Worm (Caenorhabditis elegans): ENCODE data around the gene dmsr-11.

The dmsr-11 gene

ce11 chrV:6823432-6823831, 19.5 kb upstream of the dmsr-11 start:
- TF ChIP-seq unc-98 (GFP tag; IDR thresholded peaks at IDR 0.05), result no peak
- TF ChIP-seq ztf-4 (tag; optimal IDR thresholded peaks at IDR 0.05), result no peak
- no peak for TF ChIP-seq fkh-10 (GFP tag; optimal IDR thresholded peaks at IDR 0.05)
- no peak for TF ChIP-seq nhr-47 (tag; optimal IDR thresholded peaks at IDR 0.05)
- TF ChIP-seq lin-35 (GFP tag; optimal IDR thresholded peaks at IDR 0.05), result peak in 1 of 2 experiments; percentile 10
- TF ChIP-seq elt-2 (tag; optimal IDR thresholded peaks at IDR 0.05), result peak; percentile 89
- TF ChIP-seq nhr-20 (tag; optimal IDR thresholded peaks at IDR 0.05), result peak; percentile 6
- no peak for TF ChIP-seq nhr-77 (tag; optimal IDR thresholded peaks at IDR 0.05)

DNA sequence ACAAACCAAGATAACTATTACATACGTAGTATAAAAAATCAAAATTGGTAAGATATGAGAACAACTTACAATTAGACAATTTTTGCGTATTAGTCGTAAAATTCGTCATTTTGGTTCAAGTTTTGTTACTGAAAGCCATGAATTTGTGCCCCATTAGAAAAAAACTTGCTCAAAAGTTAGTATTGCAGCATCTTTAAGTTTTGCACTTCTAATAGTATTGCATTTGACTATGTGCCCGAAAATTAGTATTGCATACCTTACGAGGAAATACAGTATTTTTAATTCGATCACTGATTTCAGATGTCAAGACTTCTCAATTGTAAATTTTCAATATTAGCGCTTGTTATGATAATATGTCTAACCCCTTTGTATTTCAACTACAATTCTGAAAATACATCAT, 17.6 kb upstream of the dmsr-11 start, which contains the start of gene T15B7.8:
Gene T15B7.8 (plus strand): TSS at position 301 of the 400 bp plus-strand sequence.
- no peak for TF ChIP-seq nhr-12 (tag; optimal IDR thresholded peaks at IDR 0.05)
- no peak for TF ChIP-seq ets-5 (GFP tag; IDR thresholded peaks at IDR 0.05)
- no peak for TF ChIP-seq C04F5.9 (tag; optimal IDR thresholded peaks at IDR 0.05)
- TF ChIP-seq C34B4.2 (tag; optimal IDR thresholded peaks at IDR 0.05), result no peak
- TF ChIP-seq nhr-237 (tag; optimal IDR thresholded peaks at IDR 0.05), result no peak
- TF ChIP-seq elt-3 (tag; optimal IDR thresholded peaks at IDR 0.05), result no peak
- no peak for TF ChIP-seq Y116A8C.19 (tag; optimal IDR thresholded peaks at IDR 0.05; ENCODE audit: borderline replicate concordance)
- TF ChIP-seq fkh-8 (tag; optimal IDR thresholded peaks at IDR 0.05), result no peak
- no peak for TF ChIP-seq irx-1 (tag; optimal IDR thresholded peaks at IDR 0.05)
- no peak for TF ChIP-seq ceh-8 (GFP tag; optimal IDR thresholded peaks at IDR 0.05)
- no peak for TF ChIP-seq jun-1 (tag; optimal IDR thresholded peaks at IDR 0.05)
- no peak for TF ChIP-seq unc-30 (tag; optimal IDR thresholded peaks at IDR 0.05)
- TF ChIP-seq mab-9 (GFP tag; IDR thresholded peaks at IDR 0.05), result no peak
- no peak for TF ChIP-seq unc-62 (GFP tag; optimal IDR thresholded peaks at IDR 0.05)

ce11 chrV:6819812-6820211, 15.9 kb upstream of the dmsr-11 start, which contains the start of gene dmsr-13:
dmsr-13 (minus strand) TSS chrV:6819912.
- TF ChIP-seq C04F5.9 (tag; optimal IDR thresholded peaks at IDR 0.05) (no peak), sptf-1 (tag; optimal IDR thresholded peaks at IDR 0.05) (no peak), aly-2 (tag; optimal IDR thresholded peaks at IDR 0.05) (no peak), unc-62 (GFP tag; optimal IDR thresholded peaks at IDR 0.05) (no peak), fos-1 (tag; optimal IDR thresholded peaks at IDR 0.05) (no peak), lsy-2 (tag; optimal IDR thresholded peaks at IDR 0.05) (no peak), pag-3 (tag; optimal IDR thresholded peaks at IDR 0.05; ENCODE audit: borderline replicate concordance, insufficient read depth) (no peak), efl-3 (GFP tag; optimal IDR thresholded peaks at IDR 0.05) (no peak), nhr-84 (tag; optimal IDR thresholded peaks at IDR 0.05) (no peak), mef-2 (tag; optimal IDR thresholded peaks at IDR 0.05) (no peak), unc-30 (tag; optimal IDR thresholded peaks at IDR 0.05) (no peak), nhr-71 (tag; optimal IDR thresholded peaks at IDR 0.05) (no peak), tbx-2 (tag; optimal IDR thresholded peaks at IDR 0.05) (no peak), sox-4 (tag; optimal IDR thresholded peaks at IDR 0.05) (no peak), xbp-1 (tag; optimal IDR thresholded peaks at IDR 0.05) (no peak), snpc-4 (tag; optimal IDR thresholded peaks at IDR 0.05) (no peak), dsc-1 (tag; optimal IDR thresholded peaks at IDR 0.05) (no peak), nhr-85 (tag) (no peak), swsn-7 (tag; optimal IDR thresholded peaks at IDR 0.05) (no peak)

DNA sequence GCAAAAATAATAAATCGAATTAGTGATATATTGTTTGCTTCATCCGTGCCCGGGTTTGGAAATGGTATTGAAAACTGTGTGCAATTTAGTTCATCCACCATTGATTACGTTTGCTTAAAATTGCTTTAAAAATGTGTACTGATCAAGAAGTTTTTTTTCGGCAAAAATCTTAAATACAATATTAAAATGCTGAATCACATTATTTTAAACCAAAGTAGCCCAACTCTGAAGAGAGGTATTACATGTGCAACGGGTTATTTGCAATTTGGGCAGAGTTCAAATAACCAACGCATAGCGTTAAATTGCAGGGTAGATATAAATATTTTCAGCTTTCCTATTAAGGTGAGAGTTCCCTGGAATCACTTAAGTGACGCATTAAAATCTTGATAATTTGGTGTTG, 13.3 kb upstream of the dmsr-11 start, which contains the start of gene dmsr-14:
Gene dmsr-14 (minus strand): TSS at position 101 of the 400 bp plus-strand sequence.
- TF ChIP-seq hlh-4 (tag; optimal IDR thresholded peaks at IDR 0.05) (peak; percentile 7), fkh-10 (GFP tag; optimal IDR thresholded peaks at IDR 0.05) (no peak), pag-3 (tag; optimal IDR thresholded peaks at IDR 0.05; ENCODE audit: borderline replicate concordance, insufficient read depth) (no peak), fkh-8 (tag; optimal IDR thresholded peaks at IDR 0.05) (peak; percentile 48), nhr-90 (tag; optimal IDR thresholded peaks at IDR 0.05; ENCODE audit: poor library complexity) (no peak)
